Fruit fly (Drosophila melanogaster) whole organism, pupa: Measurements from ENCODE around the gene vir-1.

Experiments used
- CG10348 ChIP-seq: fragments of 200-800 bp; sonication (Bioruptor generic); IDR thresholded peaks from 2 replicates; pipeline ENCODE4 v1.3.6; 2022; ENCODE audit warnings: missing biosample characterization, missing genetic modification characterization
- CG12605 ChIP-seq: fragments of 200-800 bp; sonication (Bioruptor generic); IDR thresholded peaks from 2 replicates; pipeline ENCODE4 v1.3.6; 2022; ENCODE audit warnings: missing biosample characterization, missing genetic modification characterization
- CG13204 ChIP-seq: fragments of 200-800 bp; sonication (Bioruptor generic); optimal IDR thresholded peaks from 2 replicates; lab custom pipeline; 2018; ENCODE audit warnings: missing biosample characterization, mild to moderate bottlenecking, missing genetic modification characterization, moderate library complexity
- CG14655 ChIP-seq: fragments of 200-800 bp; sonication (Bioruptor generic); optimal IDR thresholded peaks from 3 replicates; lab custom pipeline; 2017; ENCODE audit warnings: mild to moderate bottlenecking, missing biosample characterization, missing genetic modification reagents, missing genetic modification characterization
- CG15710 ChIP-seq: fragments of 200-800 bp; sonication (Bioruptor generic); optimal IDR thresholded peaks from 2 replicates; lab custom pipeline; 2018; ENCODE audit warnings: missing biosample characterization, mild to moderate bottlenecking, missing genetic modification characterization, moderate library complexity
- CG17806 ChIP-seq: fragments of 200-800 bp; sonication (Bioruptor generic); optimal IDR thresholded peaks from 2 replicates; lab custom pipeline; 2018; ENCODE audit warnings: missing biosample characterization, mild to moderate bottlenecking, missing genetic modification characterization, moderate library complexity
- CG32121 ChIP-seq: fragments of 200-800 bp; sonication (Bioruptor generic); IDR thresholded peaks from 2 replicates; pipeline ENCODE4 v1.3.6; 2022; ENCODE audit warnings: missing biosample characterization, missing genetic modification characterization
- CG34367 ChIP-seq: fragments of 200-800 bp; sonication (Bioruptor generic); optimal IDR thresholded peaks from 2 replicates; lab custom pipeline; 2018; ENCODE audit warnings: missing biosample characterization, mild to moderate bottlenecking, missing genetic modification characterization
- CG4496 ChIP-seq: fragments of 200-800 bp; sonication (Bioruptor generic); IDR thresholded peaks from 3 replicates; pipeline ENCODE4 v1.3.6; 2022; ENCODE audit warnings: missing biosample characterization, missing genetic modification characterization
- CG8159 ChIP-seq: fragments of 200-800 bp; sonication (Bioruptor generic); optimal IDR thresholded peaks from 3 replicates; lab custom pipeline; 2018; ENCODE audit warnings: missing biosample characterization, mild to moderate bottlenecking, missing genetic modification characterization, moderate library complexity
- CG8301 ChIP-seq: fragments of 200-800 bp; sonication (Bioruptor generic); optimal IDR thresholded peaks from 2 replicates; lab custom pipeline; 2018; ENCODE audit warnings: missing biosample characterization, mild to moderate bottlenecking, missing genetic modification characterization
- CG9948 ChIP-seq: fragments of 200-800 bp; sonication (Bioruptor generic); optimal IDR thresholded peaks from 2 replicates; lab custom pipeline; 2018; ENCODE audit warnings: missing biosample characterization, mild to moderate bottlenecking, missing genetic modification characterization, moderate library complexity
- D1 ChIP-seq: fragments of 200-800 bp; sonication (Bioruptor generic); optimal IDR thresholded peaks from 2 replicates; lab custom pipeline; 2018; ENCODE audit warnings: missing biosample characterization, mild to moderate bottlenecking, missing genetic modification characterization, moderate library complexity
- EcR ChIP-seq: fragments of 200-800 bp; sonication (Bioruptor generic); optimal IDR thresholded peaks from 3 replicates; lab custom pipeline; 2019; ENCODE audit warnings: missing biosample characterization, missing genetic modification characterization, mild to moderate bottlenecking, moderate library complexity, missing genetic modification reagents
- Ets98B ChIP-seq: fragments of 200-800 bp; sonication (Bioruptor generic); IDR thresholded peaks from 2 replicates; pipeline ENCODE4 v1.3.6; 2022; ENCODE audit warnings: missing biosample characterization, missing genetic modification characterization
- Pif1A ChIP-seq: fragments of 200-800 bp; sonication (Bioruptor generic); optimal IDR thresholded peaks from 3 replicates; lab custom pipeline; 2016; ENCODE audit warnings: missing biosample characterization, missing genetic modification characterization
- Pif1B ChIP-seq: fragments of 200-800 bp; sonication (Bioruptor generic); optimal IDR thresholded peaks from 3 replicates; lab custom pipeline; 2016; ENCODE audit warnings: missing biosample characterization, missing genetic modification characterization
- Snoo ChIP-seq: fragments of 200-800 bp; sonication (Bioruptor generic); optimal IDR thresholded peaks from 3 replicates; lab custom pipeline; 2017; ENCODE audit warnings: missing biosample characterization, mild to moderate bottlenecking, missing genetic modification characterization, inconsistent platforms
- fd96Ca ChIP-seq: fragments of 200-800 bp; sonication (Bioruptor generic); IDR thresholded peaks from 3 replicates; pipeline ENCODE4 v1.3.6; 2022; ENCODE audit warnings: missing biosample characterization, missing genetic modification characterization
- gl ChIP-seq: fragments of 200-800 bp; sonication (Bioruptor generic); optimal IDR thresholded peaks from 2 replicates; lab custom pipeline; 2018; ENCODE audit warnings: missing biosample characterization, mild to moderate bottlenecking, missing genetic modification characterization
- rn ChIP-seq: fragments of 200-800 bp; sonication (Bioruptor generic); IDR thresholded peaks from 2 replicates; pipeline ENCODE4 v1.3.6; 2022; ENCODE audit warnings: missing biosample characterization, missing genetic modification characterization

vir-1 gene

DNA sequence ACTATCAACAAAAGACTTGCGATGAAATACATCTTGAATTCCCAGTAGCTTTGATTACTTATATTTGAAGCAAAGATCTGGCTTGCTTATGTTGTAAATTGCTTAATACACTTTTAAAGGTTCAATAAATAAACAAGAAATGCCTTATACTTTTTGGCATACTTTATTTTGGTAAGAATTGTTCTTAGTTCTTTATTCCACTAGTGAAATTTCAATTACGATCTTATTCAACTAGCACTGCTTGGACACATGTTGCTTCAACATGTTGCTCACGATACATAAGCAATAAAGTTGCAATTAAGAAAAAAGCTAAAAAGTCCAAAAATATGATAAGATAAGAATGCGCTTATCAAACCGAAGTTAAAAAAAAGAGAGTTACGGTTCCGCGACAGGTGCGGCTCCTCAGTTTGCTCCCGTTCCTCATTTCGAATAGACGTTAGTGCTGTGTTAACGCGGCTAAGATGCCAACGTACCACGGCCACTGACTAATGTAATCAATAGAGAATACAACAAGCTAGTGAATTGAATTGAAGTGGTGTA is 24.9 kb upstream of the vir-1 start, which contains the start of the genes CG5421 and Oatp33Eb:
TSS of gene CG5421 (minus strand) at position 51 of the 540 bp plus-strand sequence.
TSS of gene Oatp33Eb (plus strand) at position 403 of the 540 bp plus-strand sequence.
- TF ChIP-seq CG12605 (GFP tag; lab: Robert Waterston, UW) (no peak), D1 (no peak), CG13204 (GFP tag; lab: Kevin White, UChicago) (no peak), CG32121 (GFP tag; lab: Robert Waterston, UW) (no peak), CG10348 (GFP tag; lab: Robert Waterston, UW) (no peak), CG34367 (no peak), gl (tag; lab: Kevin White, UChicago) (no peak), CG4496 (no peak), CG17806 (tag; lab: Kevin White, UChicago) (no peak), Pif1A (GFP tag; lab: Kevin White, UChicago) (no peak), Pif1B (GFP tag; lab: Kevin White, UChicago) (no peak), CG9948 (tag; lab: Kevin White, UChicago) (no peak), CG8301 (tag; lab: Kevin White, UChicago) (no peak), fd96Ca (GFP tag; lab: Robert Waterston, UW) (no peak), EcR (GFP tag; lab: Kevin White, UChicago) (no peak), CG15710 (tag; lab: Kevin White, UChicago) (no peak), Ets98B (GFP tag; lab: Robert Waterston, UW) (no peak; the same call in 1 of the 2 replicates)

DNA sequence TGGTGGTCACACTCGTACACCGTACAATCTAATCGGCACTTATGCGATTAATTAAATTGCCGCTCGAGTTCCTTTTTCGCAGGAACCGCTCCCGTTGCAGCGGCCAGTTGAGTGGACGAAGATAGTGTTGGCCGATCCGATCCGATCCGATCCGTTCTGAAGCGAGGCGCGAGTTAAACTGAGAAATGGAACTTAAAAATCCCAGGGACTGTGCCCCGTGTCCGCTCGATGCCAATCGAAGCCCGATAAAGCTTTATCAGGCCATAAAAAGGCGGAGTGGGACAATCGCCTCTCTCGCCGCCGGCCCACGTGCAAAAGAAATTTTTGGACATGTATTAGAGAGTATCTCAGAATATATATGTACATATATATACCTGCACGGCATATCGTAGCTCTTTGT is 22.5 kb upstream of the vir-1 start, which contains the start of gene Oatp33Ea:
TSS of gene Oatp33Ea (minus strand) at position 182 of the 400 bp plus-strand sequence.
- TF ChIP-seq CG13204 (GFP tag; lab: Kevin White, UChicago) (no peak), Snoo (no peak)

- no peak for TF ChIP-seq gl (tag; lab: Kevin White, UChicago)
- no peak for TF ChIP-seq CG10348 (GFP tag; lab: Robert Waterston, UW)
- 0 out of 3 replicates have a peak, but pooled peaks have one; percentile 41 for TF ChIP-seq fd96Ca (GFP tag; lab: Robert Waterston, UW)
- peak; percentile 92 for TF ChIP-seq EcR (GFP tag; lab: Kevin White, UChicago)
Observed at dm6 chr2L:12435976-12436771, 12.9 kb upstream of the vir-1 start.

dm6 chr2L:12435428-12435827 is 12.2 kb upstream of the vir-1 start:
- no peak for TF ChIP-seq D1
- TF ChIP-seq EcR (GFP tag; lab: Kevin White, UChicago) = peak; percentile 76

- TF ChIP-seq D1 (no peak), Pif1A (GFP tag; lab: Kevin White, UChicago) (no peak), CG14655 (GFP tag; lab: Kevin White, UChicago) (no peak), CG32121 (GFP tag; lab: Robert Waterston, UW) (no peak), CG4496 (peak; percentile 55; the same call in 2 of the 3 replicates), CG34367 (no peak), EcR (GFP tag; lab: Kevin White, UChicago) (peak; percentile 54)
- TF ChIP-seq, all 21 proteins: peak for 2
Observed at dm6 chr2L:12434535-12434938, 11.3 kb upstream of the vir-1 start, which contains the start of gene SC35. TSS of gene SC35 (minus strand) at chr2L:12434665.

dm6 chr2L:12433712-12434534 is 10.7 kb upstream of the vir-1 start, which contains the start of gene eRF3:
TSS of gene eRF3 (plus strand) at chr2L:12434452.
- TF ChIP-seq CG34367 (peak; percentile 56), CG10348 (GFP tag; lab: Robert Waterston, UW) (peak; percentile 24; the same call in 1 of the 2 replicates), CG12605 (GFP tag; lab: Robert Waterston, UW) (peak; percentile 13), fd96Ca (GFP tag; lab: Robert Waterston, UW) (peak; percentile 10; the same call in 2 of the 3 replicates), CG13204 (GFP tag; lab: Kevin White, UChicago) (no peak), CG4496 (0 out of 3 replicates have a peak, but pooled peaks have one; percentile 25), gl (tag; lab: Kevin White, UChicago) (no peak), CG15710 (tag; lab: Kevin White, UChicago) (peak; percentile 73), CG8301 (tag; lab: Kevin White, UChicago) (peak; percentile 33), CG14655 (GFP tag; lab: Kevin White, UChicago) (no peak), D1 (no peak), CG8159 (tag; lab: Kevin White, UChicago) (peak; percentile 78), rn (GFP tag; lab: Robert Waterston, UW) (no peak; the same call in 1 of the 2 replicates), CG17806 (tag; lab: Kevin White, UChicago) (peak; percentile 56), Snoo (peak; percentile 46), CG9948 (tag; lab: Kevin White, UChicago) (peak; percentile 64), Ets98B (GFP tag; lab: Robert Waterston, UW) (peak; percentile 59; the same call in 1 of the 2 replicates), CG32121 (GFP tag; lab: Robert Waterston, UW) (peak; percentile 56), Pif1B (GFP tag; lab: Kevin White, UChicago) (peak; percentile 22), Pif1A (GFP tag; lab: Kevin White, UChicago) (no peak), EcR (GFP tag; lab: Kevin White, UChicago) (no peak)
